Worm (Caenorhabditis elegans) whole organism, mixed stage, embryonic: ENCODE results near the gene C01G12.5.

ENCODE experiments used
- ceh-83 ChIP-seq: fragments of 200-800 bp; sonication (Bioruptor generic); optimal IDR thresholded peaks from 2 replicates; lab custom pipeline; 2018; ENCODE audit warnings: mild to moderate bottlenecking, missing genetic modification characterization, missing compliant biosample characterization
- elt-1 ChIP-seq: sonication (generic microtip); optimal IDR thresholded peaks from 2 replicates; lab custom pipeline; 2017; ENCODE audit warnings: missing genetic modification characterization, mild to moderate bottlenecking, missing compliant biosample characterization, antibody characterized with exemption, moderate library complexity, borderline replicate concordance; ENCODE audit not compliant: insufficient read depth
- elt-3 ChIP-seq: fragments of 150-350 bp; optimal IDR thresholded peaks from 2 replicates; lab custom pipeline; 2014; ENCODE audit warnings: missing biosample characterization, missing genetic modification characterization
- ham-2 ChIP-seq: fragments of 200-800 bp; sonication (Bioruptor generic); optimal IDR thresholded peaks from 2 replicates; lab custom pipeline; 2018; ENCODE audit warnings: mild to moderate bottlenecking, missing genetic modification characterization, missing compliant biosample characterization
- pha-4 ChIP-seq: fragments of 150-350 bp; optimal IDR thresholded peaks from 2 replicates; lab custom pipeline; 2018; ENCODE audit warnings: missing biosample characterization, missing genetic modification reagents, missing genetic modification characterization

- TF ChIP-seq ceh-83 (no peak), pha-4 (tag; lab: Kevin White, UChicago) (no peak), elt-3 (tag; lab: Kevin White, UChicago) (no peak), elt-1 (no peak), ham-2 (no peak)
These were observed 855 bp upstream of the C01G12.5 start, which contains the start of gene nspb-10 for ce11 chrII:14588162-14588561.
